Fruit fly (Drosophila melanogaster) whole organism, embryonic: Measurements from ENCODE around the gene CG12783.

Experiments used
- Adf1 ChIP-seq: fragments of 200-800 bp; sonication (Bioruptor generic); IDR thresholded peaks from 2 replicates; pipeline ENCODE4 v1.3.6; 2022; ENCODE audit warnings: missing biosample characterization, missing genetic modification characterization
- Atf3 ChIP-seq: fragments of 200-800 bp; sonication (Bioruptor generic); optimal IDR thresholded peaks from 3 replicates; lab custom pipeline; 2016; ENCODE audit warnings: missing biosample characterization, missing genetic modification characterization
- CG10209 ChIP-seq: fragments of 200-800 bp; sonication (Bioruptor generic); optimal IDR thresholded peaks from 3 replicates; lab custom pipeline; 2017; ENCODE audit warnings: missing biosample characterization, mild to moderate bottlenecking, missing genetic modification characterization, missing genetic modification reagents
- CG10274 ChIP-seq: fragments of 200-800 bp; sonication (Bioruptor generic); optimal IDR thresholded peaks from 3 replicates; lab custom pipeline; 2017; ENCODE audit warnings: missing biosample characterization, mild to moderate bottlenecking, missing genetic modification characterization
- CG11398 ChIP-seq: fragments of 200-800 bp; sonication (Bioruptor generic); optimal IDR thresholded peaks from 2 replicates; lab custom pipeline; 2016; ENCODE audit warnings: missing biosample characterization, missing genetic modification characterization
- CG11456 ChIP-seq: fragments of 200-800 bp; sonication (Bioruptor generic); IDR thresholded peaks from 3 replicates; pipeline ENCODE4 v1.3.6; 2022; ENCODE audit warnings: missing biosample characterization, missing genetic modification characterization
- CG11695 ChIP-seq: fragments of 200-800 bp; sonication (Bioruptor generic); IDR thresholded peaks from 3 replicates; pipeline ENCODE4 v1.3.6; 2022; ENCODE audit warnings: missing biosample characterization, missing genetic modification characterization
- CG11696 ChIP-seq: fragments of 200-800 bp; sonication (Bioruptor generic); IDR thresholded peaks from 2 replicates; pipeline ENCODE4 v1.3.6; 2022; ENCODE audit warnings: missing biosample characterization, missing genetic modification characterization
- CG13775 ChIP-seq: fragments of 200-800 bp; sonication (Bioruptor generic); optimal IDR thresholded peaks from 3 replicates; lab custom pipeline; 2017; ENCODE audit warnings: missing biosample characterization, mild to moderate bottlenecking, missing genetic modification characterization
- CG14014 ChIP-seq: fragments of 200-800 bp; sonication (Bioruptor generic); IDR thresholded peaks from 2 replicates; pipeline ENCODE4 v1.3.6; 2022; ENCODE audit warnings: missing biosample characterization, missing genetic modification characterization
- CG15601 ChIP-seq: fragments of 200-800 bp; sonication (Bioruptor generic); optimal IDR thresholded peaks from 3 replicates; lab custom pipeline; 2019; ENCODE audit warnings: missing biosample characterization, mild to moderate bottlenecking, missing genetic modification characterization, moderate library complexity
- CG17359 ChIP-seq: fragments of 200-800 bp; sonication (Bioruptor generic); optimal IDR thresholded peaks from 3 replicates; lab custom pipeline; 2018; ENCODE audit warnings: missing biosample characterization, mild to moderate bottlenecking, missing genetic modification characterization, moderate library complexity
- CG18011 ChIP-seq: fragments of 200-800 bp; sonication (Bioruptor generic); optimal IDR thresholded peaks from 2 replicates; lab custom pipeline; 2017; ENCODE audit warnings: missing biosample characterization, missing genetic modification characterization, mild to moderate bottlenecking, moderate library complexity, missing genotype
- CG30020 ChIP-seq: fragments of 200-800 bp; optimal IDR thresholded peaks from 2 replicates; lab custom pipeline; 2019; ENCODE audit warnings: missing biosample characterization, mild to moderate bottlenecking, missing genetic modification characterization, moderate library complexity
- CG43689 ChIP-seq: fragments of 200-800 bp; sonication (Bioruptor generic); IDR thresholded peaks from 2 replicates; pipeline ENCODE4 v1.3.6; 2022; ENCODE audit warnings: missing biosample characterization, missing genetic modification characterization
- CG4617 ChIP-seq: fragments of 200-800 bp; sonication (Bioruptor generic); optimal IDR thresholded peaks from 3 replicates; lab custom pipeline; 2016; ENCODE audit warnings: missing biosample characterization, missing genetic modification characterization, borderline replicate concordance
- CG7357 ChIP-seq: fragments of 200-800 bp; sonication (Bioruptor generic); IDR thresholded peaks from 3 replicates; pipeline ENCODE4 v1.3.6; 2022; ENCODE audit warnings: missing biosample characterization, missing genetic modification characterization
- CG7786 ChIP-seq: fragments of 200-800 bp; sonication (Bioruptor generic); optimal IDR thresholded peaks from 2 replicates; lab custom pipeline; 2016; ENCODE audit warnings: missing biosample characterization, missing genetic modification characterization
- CG8765 ChIP-seq: fragments of 200-800 bp; sonication (Bioruptor generic); IDR thresholded peaks from 2 replicates; pipeline ENCODE4 v1.3.6; 2022; ENCODE audit warnings: missing biosample characterization, missing genetic modification characterization
- CG9609 ChIP-seq: fragments of 200-800 bp; sonication (Bioruptor generic); optimal IDR thresholded peaks from 3 replicates; lab custom pipeline; 2016; ENCODE audit warnings: missing biosample characterization, missing genetic modification characterization
- CG9727 ChIP-seq: fragments of 200-800 bp; sonication (Bioruptor generic); optimal IDR thresholded peaks from 3 replicates; lab custom pipeline; 2017; ENCODE audit warnings: missing biosample characterization, mild to moderate bottlenecking, missing genetic modification characterization
- CG9797 ChIP-seq: fragments of 200-800 bp; sonication (Bioruptor generic); optimal IDR thresholded peaks from 3 replicates; lab custom pipeline; 2018; ENCODE audit warnings: missing biosample characterization, mild to moderate bottlenecking, missing genetic modification characterization
- Dad ChIP-seq: fragments of 200-800 bp; sonication (Bioruptor generic); optimal IDR thresholded peaks from 3 replicates; lab custom pipeline; 2016; ENCODE audit warnings: missing biosample characterization, missing genetic modification characterization
- Dp ChIP-seq: fragments of 200-800 bp; sonication (Bioruptor generic); optimal IDR thresholded peaks from 2 replicates; lab custom pipeline; 2018; ENCODE audit warnings: missing biosample characterization, mild to moderate bottlenecking, missing genetic modification characterization, moderate library complexity
- Dref ChIP-seq: fragments of 200-800 bp; sonication (Bioruptor generic); IDR thresholded peaks from 2 replicates; pipeline ENCODE4 v1.3.6; 2022; ENCODE audit warnings: missing biosample characterization, missing genetic modification characterization
- Fer3 ChIP-seq: fragments of 200-800 bp; sonication (Bioruptor generic); optimal IDR thresholded peaks from 2 replicates; lab custom pipeline; 2018; ENCODE audit warnings: missing biosample characterization, mild to moderate bottlenecking, missing genetic modification characterization, moderate library complexity
- Gsc ChIP-seq: fragments of 200-800 bp; sonication (Bioruptor generic); IDR thresholded peaks from 2 replicates; pipeline ENCODE4 v1.3.6; 2022; ENCODE audit warnings: missing biosample characterization, missing genetic modification characterization
- Hey ChIP-seq: fragments of 200-800 bp; sonication (Bioruptor generic); optimal IDR thresholded peaks from 3 replicates; lab custom pipeline; 2018; ENCODE audit warnings: missing biosample characterization, mild to moderate bottlenecking, missing genetic modification characterization
- Hmx ChIP-seq: fragments of 200-800 bp; sonication (Bioruptor generic); optimal IDR thresholded peaks from 2 replicates; lab custom pipeline; 2016; ENCODE audit warnings: missing biosample characterization, missing genetic modification characterization
- Hr39 ChIP-seq: fragments of >200 bp; optimal IDR thresholded peaks from 2 replicates; lab custom pipeline; 2017
- MBD-R2 ChIP-seq: fragments of 200-800 bp; sonication (Bioruptor generic); IDR thresholded peaks from 2 replicates; pipeline ENCODE4 v1.3.6; 2022; ENCODE audit warnings: missing biosample characterization, missing genetic modification characterization
- MTF-1 ChIP-seq: fragments of 200-800 bp; sonication (Bioruptor generic); optimal IDR thresholded peaks from 2 replicates; lab custom pipeline; 2018; ENCODE audit warnings: missing biosample characterization, mild to moderate bottlenecking, missing genetic modification characterization, borderline replicate concordance
- Mad ChIP-seq: fragments of 200-800 bp; sonication (Bioruptor generic); optimal IDR thresholded peaks from 2 replicates; lab custom pipeline; 2016; ENCODE audit warnings: missing biosample characterization, missing genetic modification characterization
- Side ChIP-seq: fragments of 200-800 bp; sonication (Bioruptor generic); optimal IDR thresholded peaks from 2 replicates; lab custom pipeline; 2016; ENCODE audit warnings: missing biosample characterization, missing genetic modification characterization
- ap ChIP-seq: fragments of 200-800 bp; sonication (Bioruptor generic); IDR thresholded peaks from 2 replicates; pipeline ENCODE4 v1.3.6; 2022; ENCODE audit warnings: missing biosample characterization, missing genetic modification characterization
- ara ChIP-seq: fragments of 200-800 bp; sonication (Bioruptor generic); IDR thresholded peaks from 2 replicates; pipeline ENCODE4 v1.3.6; 2022; ENCODE audit warnings: missing biosample characterization, missing genetic modification characterization
- dmrt99B ChIP-seq: fragments of 200-800 bp; sonication (Bioruptor generic); optimal IDR thresholded peaks from 2 replicates; lab custom pipeline; 2018; ENCODE audit warnings: missing biosample characterization, mild to moderate bottlenecking, missing genetic modification characterization, moderate library complexity
- fd64A ChIP-seq: fragments of 200-800 bp; sonication (Bioruptor generic); optimal IDR thresholded peaks from 3 replicates; lab custom pipeline; 2018; ENCODE audit warnings: missing biosample characterization, mild to moderate bottlenecking, missing genetic modification characterization
- gro ChIP-seq: fragments of 200-800 bp; sonication (Bioruptor generic); optimal IDR thresholded peaks from 2 replicates; lab custom pipeline; 2016; ENCODE audit warnings: missing biosample characterization, missing genetic modification characterization
- lbe ChIP-seq: fragments of 200-800 bp; sonication (Bioruptor generic); optimal IDR thresholded peaks from 2 replicates; lab custom pipeline; 2016; ENCODE audit warnings: missing biosample characterization, mild to moderate bottlenecking, missing genetic modification characterization
- pan ChIP-seq, 4 experiments: fragments of >200 bp in 3 of 4; fragments of 200-800 bp in 1 of 4; sonication (Bioruptor generic) in 1 of 4; optimal IDR thresholded peaks in 3 of 4; IDR thresholded peaks in 1 of 4; 2 replicates each; pipeline versions ENCODE4 v1.3.6 to Lab custom; 2017 to 2022; ENCODE audit warnings: missing biosample characterization in 2 of 4, missing genetic modification characterization in 2 of 4, mixed read lengths in 1 of 4
- rib ChIP-seq: fragments of 200-800 bp; sonication (Bioruptor generic); IDR thresholded peaks from 2 replicates; pipeline ENCODE4 v1.3.6; 2022; ENCODE audit warnings: missing biosample characterization, missing genetic modification characterization
- ro ChIP-seq: fragments of 200-800 bp; sonication (Bioruptor generic); IDR thresholded peaks from 2 replicates; pipeline ENCODE4 v1.3.6; 2022; ENCODE audit warnings: missing biosample characterization, missing genetic modification characterization
- ssp ChIP-seq: fragments of 200-800 bp; sonication (Bioruptor generic); IDR thresholded peaks from 2 replicates; pipeline ENCODE4 v1.3.6; 2022; ENCODE audit warnings: missing biosample characterization, missing genetic modification characterization
- stc ChIP-seq: fragments of 200-800 bp; sonication (Bioruptor generic); IDR thresholded peaks from 2 replicates; pipeline ENCODE4 v1.3.6; 2022; ENCODE audit warnings: missing biosample characterization, missing genetic modification characterization
- tio ChIP-seq: fragments of 200-800 bp; sonication (Bioruptor generic); optimal IDR thresholded peaks from 2 replicates; lab custom pipeline; 2017; ENCODE audit warnings: missing biosample characterization, missing genetic modification characterization, inconsistent platforms
- trh ChIP-seq: fragments of 200-800 bp; sonication (Bioruptor generic); optimal IDR thresholded peaks from 2 replicates; lab custom pipeline; 2016; ENCODE audit warnings: missing biosample characterization, missing genetic modification characterization
- wdn ChIP-seq: fragments of 200-800 bp; sonication (Bioruptor generic); IDR thresholded peaks from 2 replicates; pipeline ENCODE4 v1.3.6; 2022; ENCODE audit warnings: missing biosample characterization, missing genetic modification characterization
- zen2 ChIP-seq: fragments of 200-800 bp; sonication (Bioruptor generic); IDR thresholded peaks from 3 replicates; pipeline ENCODE4 v1.3.6; 2022; ENCODE audit warnings: missing biosample characterization, missing genetic modification characterization; ENCODE audit not compliant: partially characterized antibody

CG12783 gene

DNA sequence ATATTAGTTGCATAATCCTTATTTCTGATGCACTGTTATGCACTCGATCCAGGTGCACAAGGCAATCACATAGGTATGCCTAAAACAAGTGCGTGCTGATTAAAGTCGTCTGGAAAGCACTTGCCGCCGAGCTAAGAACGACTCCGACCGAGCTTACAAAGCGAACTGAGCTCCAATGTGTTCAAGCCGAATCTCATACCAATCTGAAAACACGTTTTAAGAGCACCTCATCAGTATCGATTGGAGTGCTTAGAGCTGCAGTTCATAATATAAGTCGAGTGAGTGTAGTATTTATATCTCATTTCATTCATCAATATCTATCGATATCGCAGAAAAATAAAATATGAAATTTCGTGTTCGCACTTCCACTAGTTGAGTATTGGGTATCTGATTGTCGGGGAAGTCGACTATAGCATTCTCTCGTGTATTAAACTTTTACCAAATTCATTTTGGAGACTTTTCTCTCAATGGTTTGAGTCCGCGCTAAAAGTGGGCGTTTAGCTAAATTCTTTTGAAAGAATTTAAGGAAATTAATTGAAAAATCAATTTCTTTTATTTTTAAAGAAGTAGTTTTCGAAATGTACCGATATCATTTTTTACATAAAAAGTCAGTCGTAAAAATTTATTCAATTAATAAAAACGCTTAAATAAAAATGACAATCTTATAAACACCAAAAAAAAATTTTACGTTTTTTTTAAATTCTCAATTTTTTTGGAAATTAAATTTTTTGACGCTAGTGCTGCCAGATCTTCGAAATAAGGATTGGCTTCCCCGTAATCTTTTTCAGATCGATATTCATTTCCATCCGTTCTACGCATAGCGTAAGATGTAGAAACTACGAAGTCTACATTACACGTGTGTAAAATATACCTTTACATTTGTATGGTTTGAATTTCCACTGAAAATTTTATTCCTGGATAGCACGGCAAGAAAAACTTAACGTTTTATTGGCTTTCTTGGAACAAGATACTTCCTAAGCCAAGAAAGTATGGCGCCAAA lies 42.6 kb upstream of the CG12783 start, which contains the start of gene modSP (continued):
- TF ChIP-seq rib (GFP tag; lab: Robert Waterston, UW) (no peak), CG7786 (GFP tag; lab: Kevin White, UChicago) (peak; percentile 39), CG11696 (GFP tag; lab: Robert Waterston, UW) (no peak), ap (no peak), Dref (GFP tag; lab: Robert Waterston, UW) (peak; percentile 54), trh (GFP tag; lab: Kevin White, UChicago) (no peak), ro (GFP tag; lab: Robert Waterston, UW) (no peak), CG9797 (no peak), Hey (tag; lab: Kevin White, UChicago) (no peak), CG30020 (tag; lab: Kevin White, UChicago) (no peak), MTF-1 (GFP tag; lab: Kevin White, UChicago) (no peak), CG9727 (GFP tag; lab: Kevin White, UChicago) (no peak), CG14014 (GFP tag; lab: Robert Waterston, UW) (no peak), ssp (GFP tag; lab: Robert Waterston, UW) (peak; percentile 64), CG9609 (peak; percentile 31), Fer3 (tag; lab: Kevin White, UChicago) (peak; percentile 6), Hmx (GFP tag; lab: Kevin White, UChicago) (no peak), CG13775 (GFP tag; lab: Kevin White, UChicago) (no peak), stc (GFP tag; lab: Robert Waterston, UW) (peak; percentile 20; the same call in 1 of the 2 replicates), CG7357 (peak; percentile 18; the same call in 1 of the 3 replicates), CG11398 (GFP tag; lab: Kevin White, UChicago) (no peak), MBD-R2 (GFP tag; lab: Robert Waterston, UW) (0 out of 2 replicates have a peak, but pooled peaks have one; percentile 23), Hr39 (lab: Kevin White, UChicago) (no peak), CG10274 (GFP tag; lab: Kevin White, UChicago) (peak; percentile 82), CG8765 (GFP tag; lab: Robert Waterston, UW) (no peak), Side (GFP tag; lab: Kevin White, UChicago) (no peak), CG43689 (GFP tag; lab: Robert Waterston, UW) (no peak), Adf1 (GFP tag; lab: Robert Waterston, UW) (no peak), CG15601 (tag; lab: Kevin White, UChicago) (peak; percentile 16), CG17359 (tag; lab: Kevin White, UChicago) (no peak), Gsc (GFP tag; lab: Robert Waterston, UW) (no peak), gro (GFP tag; lab: Kevin White, UChicago) (no peak), tio (GFP tag; lab: Kevin White, UChicago) (no peak), CG10209 (GFP tag; lab: Kevin White, UChicago) (no peak), zen2 (GFP tag; lab: Robert Waterston, UW) (no peak; the same call in 2 of the 3 replicates), lbe (no peak), pan (optimal IDR thresholded peaks at IDR 0.05; lab: Kevin White, UChicago) (no peak), pan (GFP tag; optimal IDR thresholded peaks at IDR 0.05 in 1 of 2, IDR thresholded peaks at IDR 0.05 in 1 of 2) (peak in 1 of 2 experiments; percentile 61), Mad (GFP tag; lab: Kevin White, UChicago) (peak; percentile 37), CG18011 (GFP tag; lab: Kevin White, UChicago) (no peak), dmrt99B (tag; lab: Kevin White, UChicago) (no peak), Dp (GFP tag; lab: Kevin White, UChicago) (peak; percentile 9), CG4617 (GFP tag; lab: Kevin White, UChicago) (peak; percentile 17), Atf3 (GFP tag; lab: Kevin White, UChicago) (no peak), ara (GFP tag; lab: Robert Waterston, UW) (no peak), wdn (GFP tag; lab: Robert Waterston, UW) (no peak), fd64A (GFP tag; lab: Kevin White, UChicago) (no peak), CG11456 (GFP tag; lab: Robert Waterston, UW) (peak; percentile 69; the same call in 2 of the 3 replicates), Dad (GFP tag; lab: Kevin White, UChicago) (no peak), CG11695 (GFP tag; lab: Robert Waterston, UW) (no peak)
